Worm (Caenorhabditis elegans) whole organism, L1 larva: ENCODE results near the gene T22C8.6.

Experiments
- ama-1 ChIP-seq: fragments of 150-350 bp; optimal IDR thresholded peaks from 2 replicates; lab custom pipeline; 2014
- fkh-4 ChIP-seq: sonication (generic microtip); optimal IDR thresholded peaks from 2 replicates; lab custom pipeline; 2016; ENCODE audit warnings: missing compliant biosample characterization, missing genetic modification characterization, borderline replicate concordance
- jun-1 ChIP-seq: fragments of 150-350 bp; optimal IDR thresholded peaks from 2 replicates; lab custom pipeline; 2014; ENCODE audit warnings: missing biosample characterization, missing genetic modification reagents, missing genetic modification characterization
- mep-1 ChIP-seq: fragments of 150-350 bp; optimal IDR thresholded peaks from 2 replicates; lab custom pipeline; 2014; ENCODE audit warnings: missing biosample characterization, missing genetic modification characterization
- nhr-11 ChIP-seq: fragments of 150-350 bp; optimal IDR thresholded peaks from 2 replicates; lab custom pipeline; 2014; ENCODE audit warnings: missing biosample characterization, missing genetic modification characterization
- rnt-1 ChIP-seq: sonication (generic microtip); optimal IDR thresholded peaks from 2 replicates; lab custom pipeline; 2016; ENCODE audit warnings: mild to moderate bottlenecking, missing genetic modification characterization, moderate library complexity, missing compliant biosample characterization
- skn-1 ChIP-seq: fragments of 150-350 bp; optimal IDR thresholded peaks from 2 replicates; lab custom pipeline; 2014; ENCODE audit warnings: missing biosample characterization, missing genetic modification characterization
- unc-130 ChIP-seq: fragments of 150-350 bp; optimal IDR thresholded peaks from 2 replicates; lab custom pipeline; 2017; ENCODE audit warnings: missing biosample characterization, missing genetic modification characterization, inconsistent platforms

DNA sequence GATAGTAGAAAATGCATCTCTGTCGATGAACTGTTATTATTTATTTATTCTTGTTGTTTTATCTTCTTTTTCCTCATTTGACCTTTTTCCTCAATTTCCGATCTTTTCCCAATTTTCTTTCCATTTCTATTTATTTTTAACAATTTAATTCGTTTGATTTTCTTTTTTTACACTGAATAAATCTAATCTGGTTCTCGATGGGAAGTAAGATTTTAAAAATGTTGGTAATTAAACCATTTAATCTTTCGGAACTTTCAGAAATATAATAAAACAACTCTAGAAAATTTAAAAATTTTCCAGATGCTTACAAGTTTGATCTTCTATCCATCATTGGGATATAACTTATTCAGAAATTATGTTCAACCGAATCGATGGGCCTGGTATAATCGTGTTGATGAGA lies 23.5 kb downstream of the T22C8.6 start, which contains the start of gene F28C6.8:
- TF ChIP-seq mep-1 (tag; lab: Kevin White, UChicago), result no peak
- TF ChIP-seq skn-1 (tag; lab: Kevin White, UChicago), result no peak
- no peak for TF ChIP-seq nhr-11 (tag; lab: Kevin White, UChicago)
- no peak for TF ChIP-seq jun-1 (tag; lab: Kevin White, UChicago)
- TF ChIP-seq rnt-1 (tag; lab: Kevin White, UChicago), result no peak
- no peak for TF ChIP-seq fkh-4 (tag; lab: Kevin White, UChicago)
- TF ChIP-seq unc-130, result no peak
- no peak for TF ChIP-seq ama-1 (lab: Kevin White, UChicago)
